Fruit fly (Drosophila melanogaster): ENCODE results near the gene Coq7.
A peak's percentile ranks its signal among the peaks of the same experiment; 100 is the strongest.

Coq7 gene

DNA sequence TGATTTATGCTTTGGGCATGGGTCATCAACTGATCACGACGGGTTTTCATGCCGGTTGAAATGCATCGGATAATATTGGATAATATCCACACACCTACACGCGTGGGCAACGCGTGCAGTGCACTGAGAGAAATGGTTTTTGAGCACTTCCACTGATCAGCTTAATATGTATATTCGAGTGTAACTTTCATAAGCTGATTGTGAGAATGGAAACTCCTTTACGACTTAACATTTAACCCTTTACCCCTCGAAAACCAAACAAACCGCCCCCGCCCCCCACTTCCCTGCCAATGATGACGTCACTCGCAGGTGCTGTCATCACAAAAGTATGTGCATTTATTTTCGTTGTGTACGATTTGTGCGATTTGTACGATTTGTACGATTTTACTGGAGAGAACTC is 23.8 kb downstream of the Coq7 start:
- TF ChIP-seq CG32264 (GFP tag; optimal IDR thresholded peaks at IDR 0.05) (no peak), foxo (GFP tag; optimal IDR thresholded peaks at IDR 0.05) (peak in 1 of 2 experiments; percentile 27), br (GFP tag; optimal IDR thresholded peaks at IDR 0.05) (no peak), Jra (GFP tag; optimal IDR thresholded peaks at IDR 0.05) (no peak), dmrt93B (GFP tag; optimal IDR thresholded peaks at IDR 0.05) (peak; percentile 13), GATAd (GFP tag; optimal IDR thresholded peaks at IDR 0.05) (no peak), HLH106 (tag; optimal IDR thresholded peaks at IDR 0.05) (peak; percentile 46)

DNA sequence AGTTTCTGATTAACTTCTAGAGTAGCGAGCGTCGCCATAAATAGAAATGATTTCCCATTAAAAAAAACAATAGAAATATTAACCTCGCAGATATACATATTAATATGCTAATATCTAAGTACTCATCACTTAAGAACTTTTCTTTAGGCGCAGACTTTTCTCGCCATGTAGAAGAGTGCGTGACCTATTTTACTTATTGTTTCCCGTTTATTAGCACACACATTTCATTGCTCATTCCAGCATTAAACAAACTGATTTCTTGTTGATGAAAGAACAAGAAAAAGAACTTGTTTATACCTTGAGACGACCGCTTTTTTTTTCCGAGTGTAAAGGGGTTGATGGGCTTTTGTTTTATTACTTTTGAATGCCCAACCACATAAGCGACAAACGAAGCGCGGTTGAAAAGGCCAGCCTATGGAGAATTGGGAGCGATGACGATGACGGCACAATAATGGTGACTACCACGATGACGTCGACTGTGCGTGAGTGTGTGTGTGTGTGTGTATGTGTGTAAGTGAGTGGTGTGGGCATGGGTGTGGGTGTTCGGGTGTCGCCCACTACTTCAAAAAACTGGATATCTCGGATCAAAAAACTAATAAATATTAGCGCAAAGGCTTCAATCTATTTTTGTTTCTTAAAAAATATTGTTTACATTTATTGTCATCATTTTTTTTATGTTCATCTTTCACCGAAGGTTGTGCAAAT is 25.1 kb downstream of the Coq7 start:
- TF ChIP-seq Sp1 (GFP tag; optimal IDR thresholded peaks at IDR 0.05) (no peak), Vsx2 (GFP tag; optimal IDR thresholded peaks at IDR 0.05; ENCODE audit: partially characterized antibody) (no peak), woc (GFP tag; optimal IDR thresholded peaks at IDR 0.05) (no peak), foxo (GFP tag; optimal IDR thresholded peaks at IDR 0.05) (no peak), CG32264 (GFP tag; optimal IDR thresholded peaks at IDR 0.05) (no peak), br (GFP tag; optimal IDR thresholded peaks at IDR 0.05) (no peak), Mio (GFP tag; optimal IDR thresholded peaks at IDR 0.05) (no peak), HLH106 (tag; optimal IDR thresholded peaks at IDR 0.05) (no peak), tai (GFP tag; optimal IDR thresholded peaks at IDR 0.05) (no peak), Abd-B (GFP tag; optimal IDR thresholded peaks at IDR 0.05) (no peak), lola (GFP tag; optimal IDR thresholded peaks at IDR 0.05) (no peak)

DNA sequence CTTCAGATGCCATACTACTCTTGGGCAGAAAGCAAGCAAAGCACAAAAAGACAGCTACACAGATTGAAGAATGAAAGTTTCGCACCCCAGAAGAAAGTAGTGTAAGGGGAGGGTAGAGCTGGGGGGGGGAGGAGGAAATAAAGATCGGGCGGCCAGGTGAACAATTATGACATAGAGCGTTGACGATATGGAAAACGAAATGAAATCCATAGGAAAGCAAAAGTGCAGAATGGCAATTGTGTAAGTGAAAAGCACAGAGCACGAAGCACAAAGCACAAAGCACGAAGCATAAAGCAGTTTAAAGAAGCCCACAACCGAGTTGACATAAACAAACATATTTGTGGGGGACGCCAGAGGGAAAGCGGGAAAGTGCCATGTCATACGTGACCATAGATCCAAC is 25.9 kb downstream of the Coq7 start:
- TF ChIP-seq pan (optimal IDR thresholded peaks at IDR 0.05) (no peak), CG32264 (GFP tag; optimal IDR thresholded peaks at IDR 0.05) (no peak), CrebA (GFP tag; optimal IDR thresholded peaks at IDR 0.05; ENCODE audit: borderline replicate concordance) (no peak)

DNA sequence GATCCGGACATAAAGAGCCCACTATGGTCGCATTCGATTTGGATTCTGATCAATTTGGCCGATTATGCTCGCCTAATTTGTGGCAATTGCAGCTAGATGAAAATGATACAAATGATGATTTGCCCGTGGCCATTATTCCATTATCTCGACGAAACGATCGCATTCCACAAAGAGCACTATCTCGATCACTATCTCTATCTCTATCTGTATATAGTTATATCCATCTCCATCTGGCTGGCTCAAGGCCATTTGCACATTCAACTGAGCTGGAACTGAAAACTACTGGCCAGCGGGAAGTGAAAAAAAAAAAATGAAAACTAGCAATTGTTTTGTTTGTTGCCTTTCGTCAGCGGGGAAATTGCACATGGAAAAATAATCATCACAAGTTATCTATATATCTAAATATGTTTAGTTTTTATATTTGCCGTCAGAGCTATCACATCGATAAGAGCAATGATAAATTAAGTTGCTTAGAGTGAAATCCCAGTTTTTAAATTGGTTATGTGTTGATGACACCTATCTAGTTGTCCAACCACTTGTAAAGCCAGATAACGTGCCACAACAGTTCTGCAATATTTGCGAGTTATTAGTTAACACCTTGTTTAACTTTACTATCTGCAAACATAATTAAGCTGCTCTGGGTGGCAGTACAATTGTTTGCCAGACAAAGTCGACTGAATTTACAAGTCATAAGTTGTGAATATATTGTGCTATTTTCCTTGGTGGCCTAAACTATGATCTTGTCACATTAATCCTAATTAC is 28.4 kb downstream of the Coq7 start:
- no peak for TF ChIP-seq N (GFP tag; optimal IDR thresholded peaks at IDR 0.05)
- TF ChIP-seq Hr83 (GFP tag; optimal IDR thresholded peaks at IDR 0.05; ENCODE audit: poor library complexity, severe bottlenecking): no peak
- no peak for TF ChIP-seq GATAd (GFP tag; optimal IDR thresholded peaks at IDR 0.05)
- TF ChIP-seq dsf (GFP tag; optimal IDR thresholded peaks at IDR 0.05; ENCODE audit: borderline replicate concordance): no peak
- no peak for TF ChIP-seq pan (optimal IDR thresholded peaks at IDR 0.05)

DNA sequence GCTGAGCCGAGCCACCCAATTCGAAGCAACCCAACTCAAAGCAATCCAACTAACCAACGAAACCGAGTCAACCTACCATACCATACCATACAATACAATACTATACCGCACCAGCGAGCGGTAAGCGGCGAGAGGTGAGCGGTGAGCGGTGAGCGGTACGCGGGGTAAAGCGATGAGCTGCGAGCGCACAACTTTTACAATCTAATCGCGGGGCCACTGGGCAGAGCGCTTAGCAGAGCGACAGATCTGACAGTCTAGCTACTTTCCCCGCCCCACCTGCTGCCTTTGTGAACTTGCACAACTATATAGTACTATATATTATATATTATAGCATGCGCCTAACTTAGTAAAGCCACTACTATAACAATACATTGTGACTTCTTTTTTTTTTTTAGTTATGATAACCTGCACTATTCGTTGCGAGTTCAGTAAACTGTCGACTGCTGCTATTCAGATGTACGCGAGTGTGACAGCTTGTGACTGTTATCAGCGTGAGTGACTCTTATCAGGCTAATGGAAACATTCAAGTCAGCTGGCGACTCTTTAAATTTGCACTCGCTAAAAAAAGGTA is 29.8 kb downstream of the Coq7 start:
- TF ChIP-seq Sp1 (GFP tag; optimal IDR thresholded peaks at IDR 0.05) (peak; percentile 22), Hnf4 (GFP tag; optimal IDR thresholded peaks at IDR 0.05) (peak; percentile 16), rgr (GFP tag; optimal IDR thresholded peaks at IDR 0.05) (peak; percentile 41), dl (GFP tag; optimal IDR thresholded peaks at IDR 0.05; ENCODE audit: insufficient read depth in 1 of 2, partially characterized antibody in 2 of 2) (no peak), sage (GFP tag; optimal IDR thresholded peaks at IDR 0.05) (no peak), brk (GFP tag; optimal IDR thresholded peaks at IDR 0.05) (no peak), pan (optimal IDR thresholded peaks at IDR 0.05) (no peak), fru (GFP tag; optimal IDR thresholded peaks at IDR 0.05) (peak; percentile 50), Vsx2 (GFP tag; optimal IDR thresholded peaks at IDR 0.05; ENCODE audit: partially characterized antibody) (no peak), Myc (optimal IDR thresholded peaks at IDR 0.05) (peak; percentile 80), GATAd (GFP tag; optimal IDR thresholded peaks at IDR 0.05) (no peak), br (GFP tag; optimal IDR thresholded peaks at IDR 0.05) (peak; percentile 17), HLH106 (tag; optimal IDR thresholded peaks at IDR 0.05) (peak; percentile 25), OdsH (GFP tag; optimal IDR thresholded peaks at IDR 0.05) (peak; percentile 14), dmrt93B (GFP tag; optimal IDR thresholded peaks at IDR 0.05) (peak; percentile 21), foxo (GFP tag; optimal IDR thresholded peaks at IDR 0.05) (peak in 1 of 2 experiments; percentile 55), sv (GFP tag; optimal IDR thresholded peaks at IDR 0.05) (peak; percentile 33), h (GFP tag; optimal IDR thresholded peaks at IDR 0.05) (peak; percentile 54), ey (GFP tag; optimal IDR thresholded peaks at IDR 0.05) (peak; percentile 27), Dif (GFP tag; optimal IDR thresholded peaks at IDR 0.05; ENCODE audit: partially characterized antibody) (peak; percentile 20), psq (GFP tag; optimal IDR thresholded peaks at IDR 0.05) (peak; percentile 9)
